Worm (Caenorhabditis elegans) whole organism, L4 larva: ENCODE measurements around the gene Y54F10AR.2.
"Not testable (repeated sequence)": the region's sequence is repeated elsewhere in the genome, so short reads cannot be mapped to it uniquely, and the experiment has no call there.

Source experiments
- aha-1 ChIP-seq: fragments of 150-350 bp; peaks from one replicate; lab custom pipeline; 2014; ENCODE audit warnings: missing biosample characterization, missing genetic modification characterization
- ama-1 ChIP-seq: fragments of 150-350 bp; optimal IDR thresholded peaks from 2 replicates; lab custom pipeline; 2014; ENCODE audit warnings: inconsistent platforms, mixed read lengths
- ceh-28 ChIP-seq: fragments of 150-350 bp; optimal IDR thresholded peaks from 2 replicates; lab custom pipeline; 2014; ENCODE audit warnings: missing biosample characterization, missing genetic modification reagents, missing genetic modification characterization
- daf-16 ChIP-seq, 3 experiments: sonication (generic microtip); optimal IDR thresholded peaks; 2 replicates each; lab custom pipeline; 2016 to 2017; ENCODE audit warnings: missing genetic modification characterization in 3 of 3, missing genetic modification reagents in 3 of 3, mild to moderate bottlenecking in 2 of 3, missing compliant biosample characterization in 2 of 3, missing biosample characterization in 1 of 3, moderate library complexity in 1 of 3
- dmd-8 ChIP-seq: fragments of 200-800 bp; sonication (Bioruptor generic); IDR thresholded peaks from 2 replicates; pipeline ENCODE4 v1.3.6; 2022; ENCODE audit warnings: missing genetic modification characterization, missing compliant biosample characterization
- dve-1 ChIP-seq: sonication (generic microtip); optimal IDR thresholded peaks from 2 replicates; lab custom pipeline; 2017; ENCODE audit warnings: antibody characterized with exemption, mild to moderate bottlenecking, missing genetic modification characterization, missing compliant biosample characterization; ENCODE audit not compliant: insufficient read depth
- hlh-30 ChIP-seq: sonication (generic microtip); optimal IDR thresholded peaks from 2 replicates; lab custom pipeline; 2017; ENCODE audit warnings: antibody characterized with exemption, mild to moderate bottlenecking, missing genetic modification characterization, missing compliant biosample characterization; ENCODE audit not compliant: insufficient read depth
- hmg-1.1 ChIP-seq: fragments of 200-800 bp; sonication (Bioruptor generic); IDR thresholded peaks from 2 replicates; pipeline ENCODE4 v1.3.6; 2022; ENCODE audit warnings: missing genetic modification reagents, missing genetic modification characterization, missing compliant biosample characterization
- lim-7 ChIP-seq: fragments of 200-800 bp; sonication (Bioruptor generic); IDR thresholded peaks from 2 replicates; pipeline ENCODE4 v1.3.6; 2022; ENCODE audit warnings: missing genetic modification characterization, missing compliant biosample characterization
- lin-13 ChIP-seq: fragments of 150-350 bp; optimal IDR thresholded peaks from 2 replicates; lab custom pipeline; 2014; ENCODE audit warnings: missing biosample characterization, missing genetic modification reagents, missing genetic modification characterization
- lin-39 ChIP-seq: fragments of 150-350 bp; optimal IDR thresholded peaks from 2 replicates; lab custom pipeline; 2014; ENCODE audit warnings: missing biosample characterization, missing genetic modification reagents, missing genetic modification characterization
- lir-3 ChIP-seq: sonication (generic microtip); optimal IDR thresholded peaks from 2 replicates; lab custom pipeline; 2016; ENCODE audit warnings: mild to moderate bottlenecking, missing genetic modification characterization, missing compliant biosample characterization
- mdl-1 ChIP-seq, 2 experiments: fragments of 150-350 bp in 1 of 2; sonication (generic microtip) in 1 of 2; optimal IDR thresholded peaks; 2 replicates each; lab custom pipeline; 2014 to 2017; ENCODE audit warnings: missing biosample characterization in 2 of 2, missing genetic modification characterization in 2 of 2
- mep-1 ChIP-seq: fragments of 150-350 bp; sonication (generic microtip); optimal IDR thresholded peaks from 3 replicates; lab custom pipeline; 2014; ENCODE audit warnings: missing biosample characterization, missing genetic modification characterization
- mxl-3 ChIP-seq: fragments of 200-800 bp; sonication (Bioruptor generic); optimal IDR thresholded peaks from 2 replicates; lab custom pipeline; 2018; ENCODE audit warnings: mild to moderate bottlenecking, missing genetic modification characterization, missing compliant biosample characterization
- nhr-10 ChIP-seq: fragments of 150-350 bp; optimal IDR thresholded peaks from 2 replicates; lab custom pipeline; 2014; ENCODE audit warnings: missing biosample characterization, missing genetic modification characterization
- nhr-102 ChIP-seq: sonication (generic microtip); optimal IDR thresholded peaks from 2 replicates; lab custom pipeline; 2016; ENCODE audit warnings: mild to moderate bottlenecking, missing genetic modification characterization, moderate library complexity, missing compliant biosample characterization
- nhr-11 ChIP-seq: fragments of 150-350 bp; optimal IDR thresholded peaks from 2 replicates; lab custom pipeline; 2014; ENCODE audit warnings: missing biosample characterization, missing genetic modification characterization
- nhr-111 ChIP-seq: fragments of 200-800 bp; sonication (Bioruptor generic); optimal IDR thresholded peaks from 2 replicates; lab custom pipeline; 2018; ENCODE audit warnings: mild to moderate bottlenecking, missing genetic modification characterization, missing compliant biosample characterization
- nhr-237 ChIP-seq: sonication (generic microtip); optimal IDR thresholded peaks from 2 replicates; lab custom pipeline; 2017; ENCODE audit warnings: missing biosample characterization, missing genetic modification characterization
- pha-4 ChIP-seq, 2 experiments: fragments of 150-350 bp in 1 of 2; fragments of 200-800 bp in 1 of 2; sonication (Bioruptor generic) in 1 of 2; IDR thresholded peaks in 1 of 2; optimal IDR thresholded peaks in 1 of 2; 2 replicates each; pipeline versions ENCODE4 v1.3.6 to Lab custom; 2014 to 2022; ENCODE audit warnings: missing genetic modification characterization in 2 of 2, missing genetic modification reagents in 2 of 2, missing biosample characterization in 1 of 2, missing compliant biosample characterization in 1 of 2
- pqm-1 ChIP-seq: sonication (generic microtip); optimal IDR thresholded peaks from 2 replicates; lab custom pipeline; 2017; ENCODE audit warnings: missing biosample characterization, missing genetic modification characterization
- rbr-2 ChIP-seq: sonication (generic microtip); optimal IDR thresholded peaks from 2 replicates; lab custom pipeline; 2016; ENCODE audit warnings: missing genotype, missing genetic modification characterization, missing compliant biosample characterization
- set-16 ChIP-seq: fragments of 200-800 bp; sonication (Bioruptor generic); IDR thresholded peaks from 2 replicates; pipeline ENCODE4 v1.3.6; 2022; ENCODE audit warnings: missing genetic modification reagents, missing genetic modification characterization, missing compliant biosample characterization
- snpc-4 ChIP-seq: fragments of 150-350 bp; optimal IDR thresholded peaks from 2 replicates; lab custom pipeline; 2014; ENCODE audit warnings: missing biosample characterization, missing genetic modification characterization
- tag-97 ChIP-seq: fragments of 200-800 bp; sonication (Bioruptor generic); IDR thresholded peaks from 2 replicates; pipeline ENCODE4 v1.3.6; 2022; ENCODE audit warnings: missing genetic modification characterization, missing compliant biosample characterization
- tra-1 ChIP-seq: fragments of 200-800 bp; sonication (Bioruptor generic); IDR thresholded peaks from 2 replicates; pipeline ENCODE4 v1.3.6; 2022; ENCODE audit warnings: missing genetic modification reagents, missing genetic modification characterization, missing compliant biosample characterization
- zfp-3 ChIP-seq: fragments of 200-800 bp; sonication (Bioruptor generic); conservative IDR thresholded peaks from 2 replicates; pipeline ENCODE4 v1.3.6; 2022; ENCODE audit warnings: missing genetic modification reagents, missing genetic modification characterization, missing compliant biosample characterization
- ztf-11 ChIP-seq: fragments of 150-350 bp; optimal IDR thresholded peaks from 2 replicates; lab custom pipeline; 2014; ENCODE audit warnings: missing biosample characterization, missing genetic modification characterization
- ztf-7 ChIP-seq: fragments of 150-350 bp; optimal IDR thresholded peaks from 2 replicates; lab custom pipeline; 2014; ENCODE audit warnings: missing biosample characterization, missing genetic modification characterization

The Y54F10AR.2 gene

ce11 chrIII:2576360-2577259 lies 5.3 kb upstream of the Y54F10AR.2 start (continued):
- TF ChIP-seq pha-4 (GFP tag; IDR thresholded peaks at IDR 0.05; lab: Robert Waterston, UW) (no peak), pha-4 (tag; optimal IDR thresholded peaks at IDR 0.05; lab: Kevin White, UChicago) (no peak), nhr-102 (tag; lab: Kevin White, UChicago) (no peak), ama-1 (lab: Kevin White, UChicago) (no peak), snpc-4 (tag; lab: Kevin White, UChicago) (no peak), nhr-237 (tag; lab: Kevin White, UChicago) (no peak), lim-7 (GFP tag; lab: Robert Waterston, UW) (no peak), mdl-1 (tag; optimal IDR thresholded peaks at IDR 0.05; lab: Kevin White, UChicago) (peak in 1 of 2 experiments; percentile 69), lin-13 (peak; percentile 62), dmd-8 (GFP tag; lab: Robert Waterston, UW) (no peak), daf-16 (GFP tag; optimal IDR thresholded peaks at IDR 0.05; lab: Kevin White, UChicago) (no peak), daf-16 (tag; optimal IDR thresholded peaks at IDR 0.05; lab: Kevin White, UChicago) (no peak), hmg-1.1 (peak; percentile 74), lir-3 (tag; lab: Kevin White, UChicago) (no peak), ceh-28 (tag; lab: Kevin White, UChicago) (peak; percentile 67), nhr-11 (tag; lab: Kevin White, UChicago) (peak; percentile 62), rbr-2 (peak; percentile 75), dve-1 (tag; lab: Kevin White, UChicago) (peak; percentile 62), mep-1 (peak; percentile 84), hlh-30 (tag; lab: Kevin White, UChicago) (peak; percentile 66)

DNA sequence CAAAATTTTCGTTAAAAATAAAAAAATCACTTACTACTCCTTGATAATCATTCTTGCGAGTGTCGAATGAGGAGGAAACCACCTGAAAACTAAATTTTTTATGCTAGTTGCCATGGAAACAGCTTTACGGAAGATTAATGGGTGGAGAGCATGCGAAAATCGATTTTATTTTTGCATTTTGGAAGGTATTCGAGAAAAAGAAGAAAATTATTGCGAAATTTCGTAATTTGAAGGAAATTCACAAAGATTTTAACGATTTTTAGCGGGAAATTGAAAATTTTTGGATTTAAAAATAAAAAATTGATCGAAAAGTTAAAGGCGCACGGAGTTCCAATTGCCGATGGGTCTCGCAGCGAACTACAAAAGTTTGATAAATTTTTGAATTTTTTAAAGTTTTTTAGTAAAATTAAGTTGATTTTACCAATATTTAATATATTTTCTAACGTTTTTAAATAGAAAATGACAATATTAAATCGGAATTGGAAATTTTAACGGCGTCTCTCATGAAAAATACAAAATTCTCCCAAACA lies 4.4 kb upstream of the Y54F10AR.2 start, which contains the start of gene Y54F10AR.1:
Y54F10AR.1 (minus strand) TSS at position 51 of the 530 bp plus-strand sequence.
- TF ChIP-seq ztf-11 (no peak), rbr-2 (no peak), nhr-237 (tag; lab: Kevin White, UChicago) (no peak), lir-3 (tag; lab: Kevin White, UChicago) (no peak), lin-39 (no peak)

DNA sequence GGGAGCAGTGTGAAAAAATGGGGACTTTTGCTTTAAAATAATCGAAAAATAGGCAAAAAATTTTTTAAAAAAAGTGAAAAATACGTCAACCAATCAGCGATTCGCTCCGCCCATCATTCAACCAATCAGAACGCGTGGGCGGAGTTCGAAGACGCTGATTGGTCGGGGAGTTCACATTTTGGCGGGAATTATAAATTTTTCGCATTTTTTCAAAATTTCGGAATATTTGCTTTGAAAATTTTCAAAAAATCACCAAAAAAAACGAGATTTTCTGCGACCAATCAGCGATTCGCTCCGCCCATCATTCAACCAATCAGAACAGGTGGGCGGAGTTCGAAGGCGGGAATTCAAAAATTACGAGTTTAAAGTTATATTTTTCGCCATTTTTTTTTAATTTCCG lies 1.1 kb upstream of the Y54F10AR.2 start:
- TF ChIP-seq ztf-7 (tag; lab: Kevin White, UChicago) (no peak), tag-97 (GFP tag; lab: Robert Waterston, UW) (no peak), pqm-1 (no peak), zfp-3 (no peak), mxl-3 (no peak), dve-1 (tag; lab: Kevin White, UChicago) (no peak), tra-1 (GFP tag; lab: Robert Waterston, UW) (no peak)
- TF ChIP-seq, all 104 proteins: peak for 0

- TF ChIP-seq nhr-10 (tag; lab: Kevin White, UChicago); nhr-111 (GFP tag; lab: Kevin White, UChicago); lim-7 (GFP tag; lab: Robert Waterston, UW): not testable (repeated sequence)
- TF ChIP-seq, all 104 proteins: peak for 0; not testable (repeated sequence) for 104
These were observed 7.5 kb downstream of the Y54F10AR.2 start, which contains the start of gene Y54F10AM.11 for ce11 chrIII:2563883-2564282. Gene Y54F10AM.11 (minus strand): TSS chrIII:2563983.

DNA sequence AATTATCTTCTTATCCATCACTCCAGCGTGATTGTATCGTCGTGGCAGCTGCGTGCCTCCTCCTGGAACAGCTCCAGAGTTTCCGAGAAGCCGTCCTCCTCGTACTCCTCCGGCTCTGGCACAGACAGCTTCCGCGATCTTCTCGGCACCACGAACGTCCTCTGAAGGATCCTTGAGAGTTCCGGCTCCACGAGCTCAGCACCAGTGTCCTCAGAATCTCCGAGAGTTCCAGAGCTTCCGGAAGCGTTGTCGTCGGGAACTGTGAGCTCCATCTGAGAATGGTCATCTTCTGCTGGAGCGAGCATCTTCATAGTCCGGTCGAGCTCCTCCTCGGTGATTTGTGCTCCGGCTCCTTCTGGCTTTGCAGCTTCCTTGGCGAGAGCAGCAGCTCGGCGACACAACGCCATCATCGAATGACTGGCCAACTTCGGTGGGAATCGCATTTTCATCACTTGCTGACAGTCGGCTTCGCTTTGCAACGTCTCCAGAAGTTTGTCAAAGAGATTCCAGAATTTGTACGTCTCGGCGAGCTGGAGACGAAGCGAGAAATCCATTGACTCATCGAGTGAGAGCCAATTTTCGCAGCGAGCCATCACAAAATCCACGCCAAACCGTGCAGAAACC lies 8.2 kb downstream of the Y54F10AR.2 start:
- TF ChIP-seq set-16 (GFP tag; lab: Robert Waterston, UW), result peak; percentile 92
- no peak for TF ChIP-seq mdl-1 (tag; optimal IDR thresholded peaks at IDR 0.05; lab: Kevin White, UChicago)
- peak; percentile 54 for TF ChIP-seq aha-1 (tag; lab: Kevin White, UChicago)
